Fruit fly (Drosophila melanogaster) whole organism, embryonic: ENCODE data around the gene thoc7.

Experiments used
- Atf3 ChIP-seq: fragments of 200-800 bp; sonication (Bioruptor generic); optimal IDR thresholded peaks from 3 replicates; lab custom pipeline; 2016; ENCODE audit warnings: missing biosample characterization, missing genetic modification characterization
- Atf6 ChIP-seq: fragments of 200-800 bp; sonication (Bioruptor generic); IDR thresholded peaks from 2 replicates; pipeline ENCODE4 v1.3.6; 2022; ENCODE audit warnings: missing biosample characterization, missing genetic modification characterization
- C15 ChIP-seq: fragments of 200-800 bp; sonication (Bioruptor generic); IDR thresholded peaks from 3 replicates; pipeline ENCODE4 v1.3.6; 2022; ENCODE audit warnings: missing biosample characterization, missing genetic modification characterization
- CG10321 ChIP-seq: fragments of 200-800 bp; sonication (Bioruptor generic); IDR thresholded peaks from 2 replicates; pipeline ENCODE4 v1.3.6; 2022; ENCODE audit warnings: missing biosample characterization, missing genetic modification characterization
- CG10565 ChIP-seq: fragments of 200-800 bp; sonication (Bioruptor generic); optimal IDR thresholded peaks from 3 replicates; lab custom pipeline; 2016; ENCODE audit warnings: missing biosample characterization, mild to moderate bottlenecking, missing genetic modification characterization
- CG11398 ChIP-seq: fragments of 200-800 bp; sonication (Bioruptor generic); optimal IDR thresholded peaks from 2 replicates; lab custom pipeline; 2016; ENCODE audit warnings: missing biosample characterization, missing genetic modification characterization
- CG12219 ChIP-seq: fragments of 200-800 bp; sonication (Bioruptor generic); optimal IDR thresholded peaks from 3 replicates; lab custom pipeline; 2018; ENCODE audit warnings: missing biosample characterization, mild to moderate bottlenecking, missing genetic modification characterization
- CG12391 ChIP-seq: fragments of 200-800 bp; sonication (Bioruptor generic); optimal IDR thresholded peaks from 3 replicates; lab custom pipeline; 2018; ENCODE audit warnings: missing biosample characterization, mild to moderate bottlenecking, missing genetic modification characterization, moderate library complexity
- CG14667 ChIP-seq: fragments of 200-800 bp; sonication (Bioruptor generic); IDR thresholded peaks from 2 replicates; pipeline ENCODE4 v1.3.6; 2022; ENCODE audit warnings: missing biosample characterization, missing genetic modification characterization
- CG15479 ChIP-seq: fragments of 200-800 bp; sonication (Bioruptor generic); optimal IDR thresholded peaks from 3 replicates; lab custom pipeline; 2019; ENCODE audit warnings: missing biosample characterization, mild to moderate bottlenecking, missing genetic modification characterization, moderate library complexity
- CG1792 ChIP-seq: fragments of 200-800 bp; sonication (Bioruptor generic); optimal IDR thresholded peaks from 2 replicates; lab custom pipeline; 2016; ENCODE audit warnings: missing biosample characterization, missing genetic modification characterization
- CG2116 ChIP-seq: fragments of 200-800 bp; sonication (Bioruptor generic); optimal IDR thresholded peaks from 3 replicates; lab custom pipeline; 2018; ENCODE audit warnings: missing biosample characterization, mild to moderate bottlenecking, missing genetic modification characterization
- CG2678 ChIP-seq: fragments of 200-800 bp; sonication (Bioruptor generic); optimal IDR thresholded peaks from 3 replicates; lab custom pipeline; 2019; ENCODE audit warnings: missing biosample characterization, mild to moderate bottlenecking, missing genetic modification characterization, moderate library complexity
- CG3163 ChIP-seq: fragments of 200-800 bp; sonication (Bioruptor generic); optimal IDR thresholded peaks from 3 replicates; lab custom pipeline; 2016; ENCODE audit warnings: missing biosample characterization, missing genetic modification characterization
- CG3726 ChIP-seq: fragments of 200-800 bp; sonication (Bioruptor generic); IDR thresholded peaks from 3 replicates; pipeline ENCODE4, ENCODE4 v1.3.6; 2022; ENCODE audit warnings: missing biosample characterization, missing genetic modification characterization
- CG3838 ChIP-seq: fragments of 200-800 bp; sonication (Bioruptor generic); optimal IDR thresholded peaks from 3 replicates; lab custom pipeline; 2016; ENCODE audit warnings: missing biosample characterization, missing genetic modification characterization
- CG4730 ChIP-seq: fragments of 200-800 bp; sonication (Bioruptor generic); IDR thresholded peaks from 2 replicates; pipeline ENCODE4 v1.3.6; 2022; ENCODE audit warnings: missing biosample characterization, missing genetic modification characterization
- CG6683 ChIP-seq: fragments of 200-800 bp; sonication (Bioruptor generic); optimal IDR thresholded peaks from 2 replicates; lab custom pipeline; 2017; ENCODE audit warnings: missing biosample characterization, mild to moderate bottlenecking, missing genetic modification characterization, missing genetic modification reagents
- CG7963 ChIP-seq: fragments of 200-800 bp; sonication (Bioruptor generic); IDR thresholded peaks from 3 replicates; pipeline ENCODE4 v1.3.6; 2022; ENCODE audit warnings: missing biosample characterization, missing genetic modification characterization; ENCODE audit not compliant: partially characterized antibody
- CG9215 ChIP-seq: fragments of 200-800 bp; sonication (Bioruptor generic); IDR thresholded peaks from 2 replicates; pipeline ENCODE4 v1.3.6; 2022; ENCODE audit warnings: missing biosample characterization, missing genetic modification characterization
- CoRest ChIP-seq: fragments of 200-800 bp; sonication (Bioruptor generic); optimal IDR thresholded peaks from 3 replicates; lab custom pipeline; 2018; ENCODE audit warnings: missing biosample characterization, mild to moderate bottlenecking, missing genetic modification characterization, moderate library complexity
- D19A ChIP-seq: fragments of 200-800 bp; optimal IDR thresholded peaks from 3 replicates; lab custom pipeline; 2019; ENCODE audit warnings: missing biosample characterization, mild to moderate bottlenecking, missing genetic modification characterization, moderate library complexity
- D19B ChIP-seq: fragments of 200-800 bp; sonication (Bioruptor generic); optimal IDR thresholded peaks from 2 replicates; lab custom pipeline; 2017; ENCODE audit warnings: missing biosample characterization, mild to moderate bottlenecking, missing genetic modification characterization
- Dref ChIP-seq: fragments of 200-800 bp; sonication (Bioruptor generic); IDR thresholded peaks from 2 replicates; pipeline ENCODE4 v1.3.6; 2022; ENCODE audit warnings: missing biosample characterization, missing genetic modification characterization
- Drgx ChIP-seq: fragments of 200-800 bp; sonication (Bioruptor generic); IDR thresholded peaks from 2 replicates; pipeline ENCODE4 v1.3.6; 2022; ENCODE audit warnings: missing biosample characterization, missing genetic modification characterization
- Ets65A ChIP-seq: fragments of 200-800 bp; sonication (Bioruptor generic); peaks from one replicate; lab custom pipeline; 2016; ENCODE audit warnings: missing biosample characterization, missing genetic modification characterization
- Gsc ChIP-seq: fragments of 200-800 bp; sonication (Bioruptor generic); IDR thresholded peaks from 2 replicates; pipeline ENCODE4 v1.3.6; 2022; ENCODE audit warnings: missing biosample characterization, missing genetic modification characterization
- Lpt ChIP-seq: fragments of >200 bp; optimal IDR thresholded peaks from 2 replicates; lab custom pipeline; 2018; ENCODE audit warnings: missing biosample characterization, missing genetic modification characterization
- Sin3A ChIP-seq: fragments of >200 bp; optimal IDR thresholded peaks from 2 replicates; lab custom pipeline; 2018
- amos ChIP-seq: fragments of 200-800 bp; sonication (Bioruptor generic); IDR thresholded peaks from 2 replicates; pipeline ENCODE4 v1.3.6; 2022; ENCODE audit warnings: missing biosample characterization, missing genetic modification characterization; ENCODE audit not compliant: partially characterized antibody
- disco-r ChIP-seq: fragments of 200-800 bp; sonication (Bioruptor generic); optimal IDR thresholded peaks from 2 replicates; lab custom pipeline; 2016; ENCODE audit warnings: missing biosample characterization, missing genetic modification characterization
- fu2 ChIP-seq: fragments of 200-800 bp; sonication (Bioruptor generic); optimal IDR thresholded peaks from 2 replicates; lab custom pipeline; 2016; ENCODE audit warnings: missing biosample characterization, missing genetic modification characterization
- grn ChIP-seq: fragments of 200-800 bp; sonication (Bioruptor generic); optimal IDR thresholded peaks from 3 replicates; lab custom pipeline; 2017; ENCODE audit warnings: missing biosample characterization, missing genetic modification characterization
- hb ChIP-seq: fragments of 200-800 bp; sonication (Bioruptor generic); IDR thresholded peaks from 3 replicates; pipeline ENCODE4 v1.3.6; 2022; ENCODE audit warnings: missing biosample characterization, missing genetic modification characterization; ENCODE audit not compliant: partially characterized antibody
- her ChIP-seq: fragments of 200-800 bp; sonication (Bioruptor generic); optimal IDR thresholded peaks from 2 replicates; lab custom pipeline; 2016; ENCODE audit warnings: missing biosample characterization, missing genetic modification characterization
- insv ChIP-seq, 2 experiments: fragments of 200-800 bp; sonication (Bioruptor generic); optimal IDR thresholded peaks; 3 replicates each; lab custom pipeline; 2016 to 2018; ENCODE audit warnings: missing biosample characterization in 2 of 2, missing genetic modification characterization in 2 of 2
- inv ChIP-seq: fragments of 200-800 bp; sonication (Bioruptor generic); IDR thresholded peaks from 2 replicates; pipeline ENCODE4 v1.3.6; 2022; ENCODE audit warnings: missing biosample characterization, missing genetic modification characterization; ENCODE audit not compliant: partially characterized antibody
- ken ChIP-seq: fragments of 200-800 bp; sonication (Bioruptor generic); IDR thresholded peaks from 3 replicates; pipeline ENCODE4 v1.3.6; 2022; ENCODE audit warnings: missing biosample characterization, missing genetic modification characterization
- mld ChIP-seq: fragments of 200-800 bp; sonication (Bioruptor generic); IDR thresholded peaks from 3 replicates; pipeline ENCODE4 v1.3.6; 2022; ENCODE audit warnings: missing biosample characterization, missing genetic modification characterization; ENCODE audit not compliant: partially characterized antibody
- pfk ChIP-seq: fragments of 200-800 bp; sonication (Bioruptor generic); optimal IDR thresholded peaks from 2 replicates; lab custom pipeline; 2018; ENCODE audit warnings: missing biosample characterization, mild to moderate bottlenecking, missing genetic modification characterization, moderate library complexity
- pzg ChIP-seq: fragments of 200-800 bp; sonication (Bioruptor generic); optimal IDR thresholded peaks from 3 replicates; lab custom pipeline; 2018; ENCODE audit warnings: missing biosample characterization, mild to moderate bottlenecking, missing genetic modification characterization, moderate library complexity
- repo ChIP-seq: fragments of 200-800 bp; sonication (Bioruptor generic); optimal IDR thresholded peaks from 2 replicates; lab custom pipeline; 2016; ENCODE audit warnings: missing biosample characterization, missing genetic modification characterization
- sc ChIP-seq, 3 experiments: fragments of >200 bp in 2 of 3; fragments of 200-800 bp in 1 of 3; sonication (Bioruptor generic) in 1 of 3; optimal IDR thresholded peaks; 2 replicates in 2 of 3; 3 replicates in 1 of 3; lab custom pipeline; 2017; ENCODE audit warnings: mild to moderate bottlenecking in 1 of 3, missing biosample characterization in 1 of 3, missing genetic modification characterization in 1 of 3, missing genetic modification reagents in 1 of 3
- sna ChIP-seq: fragments of 200-800 bp; sonication (Bioruptor generic); IDR thresholded peaks from 2 replicates; pipeline ENCODE4 v1.3.6; 2022; ENCODE audit warnings: missing biosample characterization, missing genetic modification characterization; ENCODE audit not compliant: partially characterized antibody
- so ChIP-seq: fragments of 200-800 bp; sonication (Bioruptor generic); IDR thresholded peaks from 3 replicates; pipeline ENCODE4 v1.3.6; 2022; ENCODE audit warnings: missing biosample characterization, missing genetic modification characterization
- sob ChIP-seq: fragments of 200-800 bp; sonication (Bioruptor generic); IDR thresholded peaks from 2 replicates; pipeline ENCODE4 v1.3.6; 2022; ENCODE audit warnings: missing biosample characterization, missing genetic modification characterization
- stc ChIP-seq: fragments of 200-800 bp; sonication (Bioruptor generic); IDR thresholded peaks from 2 replicates; pipeline ENCODE4 v1.3.6; 2022; ENCODE audit warnings: missing biosample characterization, missing genetic modification characterization
- tx ChIP-seq: fragments of 200-800 bp; sonication (Bioruptor generic); optimal IDR thresholded peaks from 2 replicates; lab custom pipeline; 2016; ENCODE audit warnings: missing biosample characterization, missing genetic modification characterization

Gene thoc7

DNA sequence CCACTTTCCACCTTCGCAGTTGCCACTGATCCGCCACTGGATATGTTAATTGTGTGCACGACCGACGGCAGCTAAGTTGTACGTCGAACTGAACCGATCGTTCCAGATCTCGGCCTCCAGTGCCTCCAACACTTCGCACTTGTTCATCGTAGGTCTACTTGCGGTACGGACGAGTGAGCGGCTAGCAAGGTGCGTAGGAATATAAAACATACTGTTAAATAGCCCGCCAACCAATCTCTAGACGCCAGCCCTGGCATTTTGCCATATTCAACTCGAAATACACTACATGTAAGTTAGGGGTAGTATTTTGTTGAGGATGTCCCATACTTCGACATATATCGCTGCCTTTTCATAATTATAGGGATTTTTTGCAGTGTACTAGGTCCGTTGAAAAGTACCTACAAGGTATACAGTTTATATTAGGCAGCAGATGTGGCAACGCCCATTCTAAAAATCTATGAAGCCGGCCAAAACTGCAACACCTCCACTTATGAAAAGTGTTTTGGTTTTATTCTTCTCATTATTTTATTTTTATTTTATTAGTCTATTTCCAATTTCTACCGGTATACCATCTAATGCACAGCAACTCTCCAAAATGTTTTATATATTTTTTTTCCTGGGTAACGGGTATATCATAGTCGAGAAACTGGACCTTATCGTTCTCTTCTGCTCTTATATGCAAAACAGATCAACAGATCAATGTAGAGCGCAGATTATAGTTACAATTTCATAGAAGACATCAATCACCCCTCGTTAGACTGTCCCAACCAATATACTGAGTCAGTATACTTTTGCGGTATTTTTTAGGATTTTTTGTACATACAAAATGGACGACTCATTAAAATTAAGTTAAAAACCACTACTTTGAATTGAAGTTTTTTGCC is 10.8 kb upstream of the thoc7 start, which contains the start of the genes pyx and CG33229 (continued):
- TF ChIP-seq Dref (GFP tag; lab: Robert Waterston, UW) = peak; percentile 34
- TF ChIP-seq CG14667 (GFP tag; lab: Robert Waterston, UW) = peak; percentile 67
- no peak for TF ChIP-seq inv (GFP tag; lab: Robert Waterston, UW)
- TF ChIP-seq CG3726 (GFP tag; lab: Robert Waterston, UW) = 0 out of 3 replicates have a peak, but pooled peaks have one; percentile 56
- TF ChIP-seq CoRest = peak; percentile 94
- TF ChIP-seq Gsc = no peak; the same call in 1 of the 2 replicates
- no peak for TF ChIP-seq Sin3A
- peak; percentile 19; the same call in 1 of the 2 replicates for TF ChIP-seq sna
- peak; percentile 56 for TF ChIP-seq CG3838
- peak; percentile 86 for TF ChIP-seq sob (GFP tag; lab: Robert Waterston, UW)
- peak; percentile 77 for TF ChIP-seq Drgx
- TF ChIP-seq tx (GFP tag; lab: Kevin White, UChicago) = peak; percentile 82
- TF ChIP-seq D19B (GFP tag; lab: Kevin White, UChicago) = peak; percentile 78
- no peak for TF ChIP-seq CG11398
- TF ChIP-seq CG2678 (tag; lab: Kevin White, UChicago) = peak; percentile 92
- TF ChIP-seq CG12219 (GFP tag; lab: Kevin White, UChicago) = peak; percentile 61
- peak; percentile 72 for TF ChIP-seq stc
- peak; percentile 57 for TF ChIP-seq repo (GFP tag; lab: Kevin White, UChicago)
- peak; percentile 32 for TF ChIP-seq CG10565 (GFP tag; lab: Kevin White, UChicago)
- TF ChIP-seq CG10321 (GFP tag; lab: Robert Waterston, UW) = peak; percentile 5; the same call in 1 of the 2 replicates
- TF ChIP-seq CG15479 (GFP tag; lab: Kevin White, UChicago) = no peak
- peak; percentile 99 for TF ChIP-seq Ets65A (GFP tag; lab: Kevin White, UChicago)
- peak; percentile 66; the same call in 1 of the 3 replicates for TF ChIP-seq C15 (GFP tag; lab: Robert Waterston, UW)
- no peak for TF ChIP-seq Lpt (GFP tag; lab: Kevin White, UChicago)
- peak in 1 of 2 experiments; percentile 57 for TF ChIP-seq insv (GFP tag; optimal IDR thresholded peaks at IDR 0.05; lab: Kevin White, UChicago)
- peak; percentile 66 for TF ChIP-seq CG1792
- TF ChIP-seq disco-r (GFP tag; lab: Kevin White, UChicago) = peak; percentile 75
- peak; percentile 75 for TF ChIP-seq Atf6
- peak; percentile 80 for TF ChIP-seq Atf3 (GFP tag; lab: Kevin White, UChicago)
- no peak for TF ChIP-seq sc (optimal IDR thresholded peaks at IDR 0.05; lab: Kevin White, UChicago)
- TF ChIP-seq sc (GFP tag; optimal IDR thresholded peaks at IDR 0.05; lab: Kevin White, UChicago) = peak; percentile 75
- TF ChIP-seq her = peak; percentile 28
- no peak for TF ChIP-seq pfk (GFP tag; lab: Kevin White, UChicago)
- TF ChIP-seq fu2 (GFP tag; lab: Kevin White, UChicago) = peak; percentile 89
- peak; percentile 60; the same call in 1 of the 3 replicates for TF ChIP-seq so (GFP tag; lab: Robert Waterston, UW)
- peak; percentile 21 for TF ChIP-seq grn (GFP tag; lab: Kevin White, UChicago)
- TF ChIP-seq amos = peak; percentile 17; the same call in 1 of the 2 replicates
- TF ChIP-seq pzg (GFP tag; lab: Kevin White, UChicago) = peak; percentile 57
- peak; percentile 87 for TF ChIP-seq CG9215 (GFP tag; lab: Robert Waterston, UW)
- TF ChIP-seq CG7963 (GFP tag; lab: Robert Waterston, UW) = no peak
- peak; percentile 13 for TF ChIP-seq CG6683 (GFP tag; lab: Kevin White, UChicago)
- TF ChIP-seq CG4730 = peak; percentile 64
- TF ChIP-seq D19A = peak; percentile 76
- TF ChIP-seq CG12391 (tag; lab: Kevin White, UChicago) = peak; percentile 87
- TF ChIP-seq hb (GFP tag; lab: Robert Waterston, UW) = no peak
- peak; percentile 16 for TF ChIP-seq CG3163
- TF ChIP-seq mld (GFP tag; lab: Robert Waterston, UW) = no peak
- peak; percentile 61 for TF ChIP-seq CG2116 (GFP tag; lab: Kevin White, UChicago)
- peak; percentile 62 for TF ChIP-seq ken (GFP tag; lab: Robert Waterston, UW)
